Worm (Caenorhabditis elegans) whole organism, L4/young adult: Measurements from ENCODE around the gene Y43F8B.14.

Experiments used
- W03F9.2 ChIP-seq: fragments of 150-350 bp; optimal IDR thresholded peaks from 2 replicates; lab custom pipeline; 2014; ENCODE audit warnings: missing biosample characterization, missing genetic modification characterization
- dao-5 ChIP-seq: sonication (generic microtip); optimal IDR thresholded peaks from 2 replicates; lab custom pipeline; 2016; ENCODE audit warnings: missing genotype, missing genetic modification characterization, moderate library complexity, missing compliant biosample characterization
- him-1 ChIP-seq: sonication (generic microtip); optimal IDR thresholded peaks from 2 replicates; lab custom pipeline; 2016; ENCODE audit warnings: missing genotype, missing genetic modification reagents, missing genetic modification characterization, missing compliant biosample characterization

Gene Y43F8B.14

DNA sequence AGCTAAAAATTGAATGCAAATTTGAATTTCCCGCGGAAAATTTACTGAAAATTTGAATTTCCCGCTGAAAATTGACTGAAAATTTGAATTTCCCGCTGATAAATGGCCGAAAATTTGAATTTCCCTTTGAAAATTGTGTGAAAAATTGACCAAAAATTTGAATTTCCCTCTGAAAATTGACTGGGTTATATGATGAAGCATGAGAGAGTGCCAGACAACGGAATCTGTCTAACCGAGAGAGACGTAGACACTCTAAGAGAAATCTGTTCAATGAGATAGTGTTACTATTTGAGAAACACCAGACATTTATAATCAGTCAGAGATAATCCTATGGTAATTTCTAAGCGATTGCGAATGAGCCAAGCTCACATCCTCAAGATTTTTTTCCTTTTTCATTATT, 21.5 kb upstream of the Y43F8B.14 start:
- TF ChIP-seq dao-5 (no peak), W03F9.2 (tag; lab: Kevin White, UChicago) (no peak), him-1 (no peak)

DNA sequence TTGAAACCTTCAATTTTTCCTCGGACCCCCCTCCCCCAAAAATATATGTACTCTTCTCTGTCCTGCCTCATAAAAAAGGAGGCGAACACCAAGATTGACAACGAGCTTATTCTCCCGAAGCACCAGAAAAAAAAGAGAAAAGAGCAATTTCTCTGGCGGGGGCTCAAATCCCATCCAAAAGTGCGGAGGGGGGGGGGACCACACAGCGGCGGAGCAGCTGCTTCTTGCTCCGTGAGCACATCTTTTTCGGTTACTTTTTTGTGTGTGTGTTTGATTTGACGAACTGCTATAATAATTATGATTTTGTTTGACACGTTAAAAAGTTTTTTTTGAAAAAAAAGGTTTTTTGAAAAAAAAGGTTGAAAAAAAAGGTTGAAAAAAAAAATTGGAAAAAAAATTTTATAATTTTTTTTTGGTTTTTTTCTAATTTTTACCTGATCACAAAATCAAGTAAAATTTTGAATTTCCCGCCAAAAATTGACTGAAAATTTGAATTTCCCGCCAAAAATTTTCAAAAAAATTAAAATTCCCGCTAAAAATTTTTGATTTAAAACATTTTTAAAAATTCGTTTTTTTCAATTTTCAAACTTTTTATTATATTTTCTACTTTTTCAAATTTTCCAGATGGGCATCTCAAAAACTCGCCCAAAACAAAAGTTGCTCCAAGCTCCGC, 18.2 kb upstream of the Y43F8B.14 start, which contains the start of gene Y43F8B.10:
Gene Y43F8B.10 (plus strand): TSS at position 623 of the 673 bp plus-strand sequence.
- TF ChIP-seq him-1 (no peak), dao-5 (no peak), W03F9.2 (tag; lab: Kevin White, UChicago) (no peak)

DNA sequence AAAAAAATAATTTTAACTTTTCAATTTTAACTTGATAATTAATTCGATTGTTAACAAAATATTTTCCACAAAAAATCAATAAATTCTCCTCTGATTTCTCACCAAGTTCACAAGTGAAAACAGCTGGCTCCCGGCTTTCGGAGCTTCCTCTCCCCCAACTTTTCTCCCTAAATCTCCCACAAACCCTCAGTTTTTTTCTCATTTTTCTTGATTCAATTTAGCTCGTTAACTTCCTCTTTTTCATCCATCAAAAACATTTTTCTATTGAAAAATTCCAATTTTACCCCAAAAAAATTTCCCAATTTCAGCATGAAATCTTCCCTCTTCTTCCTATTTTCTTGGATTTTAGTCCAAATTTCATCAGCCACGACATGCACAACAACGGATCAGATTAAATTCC, 14.6 kb upstream of the Y43F8B.14 start, which contains the start of gene Y43F8B.11:
Gene Y43F8B.11 (plus strand): TSS at position 301 of the 400 bp plus-strand sequence.
- no peak for TF ChIP-seq dao-5
- TF ChIP-seq W03F9.2 (tag; lab: Kevin White, UChicago) = no peak
- no peak for TF ChIP-seq him-1

DNA sequence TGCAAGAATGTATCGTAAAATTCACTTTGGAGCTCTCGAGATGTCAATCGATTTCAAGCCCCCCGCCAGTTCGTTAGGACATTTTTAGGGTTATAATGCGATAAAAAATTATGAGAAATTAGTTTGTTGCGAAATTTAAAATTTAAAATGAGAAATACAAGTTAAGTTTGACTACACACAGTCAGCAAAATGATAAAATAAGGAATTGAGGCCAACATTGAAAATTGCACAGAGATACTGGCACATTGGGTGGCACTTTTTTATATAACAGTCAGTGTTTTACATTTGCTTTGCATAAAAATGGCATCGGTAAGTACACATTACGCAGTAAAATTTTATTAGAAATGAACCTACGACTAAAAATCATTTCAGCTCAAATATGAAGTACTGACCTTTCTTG, 12.3 kb upstream of the Y43F8B.14 start, which contains the start of gene Y43F8B.12:
Gene Y43F8B.12 (plus strand): TSS at position 301 of the 400 bp plus-strand sequence.
- TF ChIP-seq dao-5 (no peak), him-1 (no peak), W03F9.2 (tag; lab: Kevin White, UChicago) (no peak)

DNA sequence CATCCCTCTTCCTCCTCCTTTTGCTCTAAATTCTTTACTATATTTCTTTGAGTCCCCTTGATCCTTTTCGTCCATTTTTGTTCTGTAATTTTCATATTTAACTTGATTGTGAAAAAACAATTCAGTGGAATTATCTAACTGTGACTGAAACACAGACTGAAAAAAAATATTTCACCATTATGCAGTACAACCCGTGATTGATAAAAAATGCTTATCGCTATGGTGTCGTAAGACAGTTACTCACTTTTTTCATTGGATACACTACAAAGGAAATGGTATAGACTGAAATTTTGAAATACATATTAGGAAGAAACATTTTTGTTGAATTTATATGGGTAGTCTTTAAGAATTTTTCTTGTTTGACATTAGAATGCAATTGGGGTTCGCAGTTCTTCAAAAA, 11.8 kb upstream of the Y43F8B.14 start, which contains the start of gene Y43F8B.23:
Gene Y43F8B.23 (minus strand): TSS at position 75 of the 400 bp plus-strand sequence.
- TF ChIP-seq him-1 = no peak
- no peak for TF ChIP-seq W03F9.2 (tag; lab: Kevin White, UChicago)
- no peak for TF ChIP-seq dao-5

DNA sequence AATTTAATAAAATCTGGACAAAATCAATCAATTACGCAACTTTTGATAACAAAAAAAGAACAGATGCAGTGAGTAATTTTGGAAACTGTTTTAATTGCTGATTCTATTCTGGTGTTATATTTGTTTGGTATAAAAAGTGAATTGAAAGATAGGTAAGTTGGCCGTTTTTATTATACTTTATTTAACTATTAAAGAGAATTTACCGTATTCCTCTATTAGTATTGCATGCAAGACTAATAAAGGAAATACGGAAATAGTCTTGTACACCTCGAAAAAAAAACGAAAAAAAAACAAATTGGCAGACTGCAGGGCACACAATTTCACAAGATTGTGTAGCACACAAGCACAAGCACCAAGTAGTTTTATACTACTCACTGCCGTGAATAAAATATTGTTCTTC, 6.8 kb upstream of the Y43F8B.14 start, which contains the start of gene Y43F8B.25:
Gene Y43F8B.25 (plus strand): TSS at position 301 of the 400 bp plus-strand sequence.
- TF ChIP-seq dao-5 = no peak
- no peak for TF ChIP-seq him-1
- no peak for TF ChIP-seq W03F9.2 (tag; lab: Kevin White, UChicago)

DNA sequence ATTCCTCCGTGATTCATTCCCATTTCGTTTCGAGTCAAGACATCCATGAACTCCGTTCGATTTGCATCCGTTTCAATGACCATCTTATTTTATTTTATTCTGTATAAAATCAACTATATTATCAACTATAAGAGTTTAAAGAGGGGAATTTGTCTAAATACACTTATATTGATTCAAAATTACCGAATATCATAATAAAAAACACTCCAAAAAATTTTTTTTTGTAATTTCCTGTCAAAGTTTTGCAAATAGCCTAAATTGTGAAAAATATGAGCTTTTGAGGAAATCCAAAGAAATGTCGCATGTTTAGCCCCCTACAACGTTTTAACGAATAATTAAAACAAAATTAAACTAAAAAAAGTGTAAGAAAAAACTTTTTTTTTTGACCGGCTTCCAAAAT, 6.2 kb upstream of the Y43F8B.14 start, which contains the start of gene Y43F8B.15:
Gene Y43F8B.15 (minus strand): TSS at position 101 of the 400 bp plus-strand sequence.
- TF ChIP-seq him-1 (no peak), W03F9.2 (tag; lab: Kevin White, UChicago) (no peak), dao-5 (no peak)

DNA sequence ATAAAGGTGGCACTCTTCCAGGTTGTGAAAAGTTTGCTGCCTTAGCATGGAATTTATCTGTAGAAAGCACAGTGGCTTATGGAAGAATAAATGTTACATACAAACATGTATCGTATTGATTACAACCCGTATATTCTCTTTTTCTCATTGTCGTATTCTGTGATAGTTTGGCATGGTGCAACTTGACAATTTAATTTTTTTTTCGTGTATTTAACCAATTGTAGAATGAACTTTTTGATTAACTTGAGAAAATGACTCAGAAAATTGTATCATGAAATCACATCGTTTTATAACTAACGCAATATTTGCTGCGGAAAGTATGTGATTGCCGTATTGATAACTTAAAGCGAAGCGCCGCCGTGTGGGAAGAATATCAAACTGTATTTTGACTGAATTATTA, 1.3 kb upstream of the Y43F8B.14 start, which contains the start of gene Y43F8B.24:
Gene Y43F8B.24 (plus strand): TSS at position 301 of the 400 bp plus-strand sequence.
- TF ChIP-seq him-1 (no peak), dao-5 (no peak), W03F9.2 (tag; lab: Kevin White, UChicago) (no peak)

DNA sequence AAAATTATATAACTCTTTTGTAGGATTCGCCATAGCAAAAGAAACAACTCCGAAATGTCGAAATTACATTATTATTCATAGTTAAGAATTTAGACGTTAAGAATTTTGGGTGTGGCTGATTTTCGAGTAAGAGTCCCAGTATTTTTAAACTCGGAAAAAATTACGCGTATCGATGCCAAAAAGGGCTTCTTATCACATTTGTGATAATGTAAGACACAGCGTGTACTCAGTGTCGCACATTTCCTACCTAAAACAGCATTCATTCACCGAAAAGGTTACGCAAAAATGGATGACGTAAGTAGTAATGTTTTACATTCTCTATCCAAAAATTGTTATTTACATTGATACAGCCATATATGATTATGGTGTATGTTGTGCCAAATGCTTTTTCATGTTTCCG, 6.2 kb downstream of the Y43F8B.14 start, which contains the start of gene M04C3.5:
Gene M04C3.5 (plus strand): TSS at position 190 of the 400 bp plus-strand sequence.
- TF ChIP-seq him-1 (no peak), W03F9.2 (tag; lab: Kevin White, UChicago) (no peak), dao-5 (no peak)

DNA sequence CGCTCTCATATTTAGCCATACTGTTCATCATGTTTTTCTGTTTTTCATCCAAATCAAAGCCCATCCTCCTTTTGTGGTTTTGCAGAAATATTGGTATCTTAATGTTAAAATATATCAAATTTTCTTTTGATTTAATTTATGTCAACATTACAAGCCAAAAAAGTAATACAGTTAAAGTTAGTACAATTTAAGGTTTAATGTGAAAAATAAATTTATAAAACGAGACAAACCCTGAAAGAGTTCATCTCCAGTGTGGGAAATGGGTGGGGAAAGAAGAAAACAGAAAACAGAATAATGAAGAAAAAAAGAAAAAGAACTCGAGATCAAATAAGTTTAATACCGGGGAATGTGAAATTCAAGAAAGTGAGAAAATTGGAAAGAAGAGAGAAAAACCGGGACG, 7.0 kb downstream of the Y43F8B.14 start, which contains the start of gene M04C3.2:
Gene M04C3.2 (minus strand): TSS at position 101 of the 400 bp plus-strand sequence.
- no peak for TF ChIP-seq dao-5
- TF ChIP-seq W03F9.2 (tag; lab: Kevin White, UChicago) = no peak
- TF ChIP-seq him-1 = no peak

DNA sequence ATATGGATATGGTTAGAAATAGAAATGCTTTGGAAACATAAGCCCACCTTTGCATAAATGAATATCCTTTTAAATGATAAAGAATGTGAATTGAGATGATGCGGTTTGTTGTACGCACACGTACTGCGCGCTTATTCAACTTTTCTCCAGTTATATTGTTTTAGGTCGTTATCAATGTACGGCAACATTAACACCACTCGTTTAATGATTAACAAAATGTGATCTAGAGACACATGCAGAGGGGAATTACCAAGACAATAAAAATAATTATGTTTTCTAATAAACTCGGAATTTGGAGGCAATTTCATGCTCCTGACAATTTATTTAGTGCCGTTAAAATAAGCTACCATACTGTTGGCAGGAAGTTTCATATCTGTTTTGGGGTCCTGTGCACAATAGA, 10.3 kb downstream of the Y43F8B.14 start, which contains the start of gene M04C3.1:
Gene M04C3.1 (minus strand): TSS at position 164 of the 400 bp plus-strand sequence.
- TF ChIP-seq W03F9.2 (tag; lab: Kevin White, UChicago) (no peak), him-1 (no peak), dao-5 (no peak)

DNA sequence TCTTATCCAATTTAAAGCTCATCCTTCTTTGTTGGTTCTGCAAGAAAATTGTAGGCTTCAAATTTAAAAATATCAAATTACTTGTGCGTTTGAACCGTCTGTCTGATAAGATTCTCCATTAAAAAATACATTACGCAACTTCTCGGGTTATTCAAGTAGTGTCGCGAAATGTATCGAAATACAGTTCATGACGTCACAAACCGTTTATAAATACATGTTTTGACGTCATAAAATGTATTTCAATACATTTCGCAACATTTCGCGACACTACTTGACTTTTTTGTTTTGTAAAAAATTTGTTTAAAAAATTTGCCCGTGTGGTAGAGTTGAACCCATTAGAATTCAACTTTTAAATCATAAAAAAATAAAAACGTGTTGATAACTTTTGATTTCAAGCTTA, 12.2 kb downstream of the Y43F8B.14 start:
- no peak for TF ChIP-seq dao-5
- TF ChIP-seq W03F9.2 (tag; lab: Kevin White, UChicago) = no peak
- TF ChIP-seq him-1 = no peak

DNA sequence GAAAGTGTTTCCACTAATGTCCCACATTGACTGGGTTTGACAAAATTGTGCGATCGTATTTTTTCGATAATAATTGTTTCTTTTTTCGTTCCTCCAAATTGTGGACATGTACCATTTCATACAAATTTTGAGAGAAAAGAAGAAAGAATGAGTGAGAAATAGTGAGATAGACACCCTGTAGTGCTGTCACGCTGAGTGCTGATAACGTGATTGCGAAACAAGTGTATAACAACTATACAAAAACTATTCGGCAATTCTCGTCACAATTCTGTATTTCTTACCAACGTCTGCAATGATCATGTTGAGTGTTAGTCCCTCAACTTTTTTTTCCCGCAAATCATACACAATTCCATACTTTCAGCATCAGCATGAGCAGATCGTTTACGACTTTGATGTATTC, 19.5 kb downstream of the Y43F8B.14 start, which contains the start of gene C25F9.14:
Gene C25F9.14 (plus strand): TSS at position 178 of the 400 bp plus-strand sequence.
- no peak for TF ChIP-seq dao-5
- TF ChIP-seq W03F9.2 (tag; lab: Kevin White, UChicago) = no peak
- no peak for TF ChIP-seq him-1

DNA sequence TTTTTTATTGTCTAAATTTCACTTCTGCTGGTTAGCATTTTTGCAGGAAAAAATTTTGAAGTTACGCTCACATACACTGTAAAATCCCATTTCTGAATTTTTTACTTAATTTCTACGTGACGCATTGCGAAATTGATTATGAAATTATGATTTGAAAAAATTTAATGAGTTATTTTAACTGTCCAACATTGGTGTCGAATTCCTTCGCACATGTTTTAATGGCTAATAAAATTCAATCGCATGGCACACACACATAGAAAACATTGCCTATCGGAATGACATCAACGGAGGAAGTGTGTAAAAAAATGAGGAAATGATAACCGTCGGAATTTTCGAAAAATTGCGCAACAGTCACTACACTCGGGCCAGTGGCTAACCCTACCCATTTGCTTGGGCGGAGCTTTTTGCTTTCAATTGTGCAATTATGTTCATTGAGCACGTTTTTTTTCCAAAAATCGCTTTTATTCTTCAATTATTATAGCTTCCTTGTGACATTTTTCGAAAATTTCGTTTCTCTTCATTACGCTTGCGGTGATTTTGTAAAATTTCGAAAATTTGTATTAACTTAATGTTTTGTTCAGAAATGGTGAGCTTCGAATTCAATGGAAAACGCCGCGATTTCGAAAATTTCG, 21.8 kb downstream of the Y43F8B.14 start, which contains the start of gene C25F9.16:
Gene C25F9.16 (plus strand): TSS at position 582 of the 632 bp plus-strand sequence.
- TF ChIP-seq W03F9.2 (tag; lab: Kevin White, UChicago) = no peak
- TF ChIP-seq him-1 = no peak
- no peak for TF ChIP-seq dao-5
